Worm (Caenorhabditis elegans): ENCODE results near the gene Y62E10A.19.

ce11 chrIV:13360144-13360543, 48.0 kb downstream of the Y62E10A.19 start, which contains the start of gene Y62E10A.3:
- no peak for TF ChIP-seq aly-1 (tag; optimal IDR thresholded peaks at IDR 0.05)
- TF ChIP-seq flt-1 (GFP tag; IDR thresholded peaks at IDR 0.05) = no peak
- TF ChIP-seq F13C5.2 (tag; optimal IDR thresholded peaks at IDR 0.05) = no peak
- no peak for TF ChIP-seq ama-1 (optimal IDR thresholded peaks at IDR 0.05)
- TF ChIP-seq pes-1 (GFP tag; IDR thresholded peaks at IDR 0.05) = no peak
- no peak for TF ChIP-seq B0310.2 (tag; optimal IDR thresholded peaks at IDR 0.05)
- no peak for TF ChIP-seq scrt-1 (GFP tag; IDR thresholded peaks at IDR 0.05)
- TF ChIP-seq tbx-11 (GFP tag; IDR thresholded peaks at IDR 0.05) = no peak

Measured in whole organism, early embryonic.